Worm (Caenorhabditis elegans) whole organism, young adult: Measurements from ENCODE around the gene F59A7.12.

Experiments used
- Y53F4B.3 ChIP-seq: fragments of 200-800 bp; sonication (Bioruptor generic); IDR thresholded peaks from 2 replicates; pipeline ENCODE4 v1.3.6; 2022; ENCODE audit warnings: missing genetic modification reagents, missing genetic modification characterization, missing compliant biosample characterization
- lag-1 ChIP-seq: fragments of 200-800 bp; sonication (Bioruptor generic); IDR thresholded peaks from 2 replicates; pipeline ENCODE4 v1.3.6; 2022; ENCODE audit warnings: missing genetic modification reagents, missing genetic modification characterization, missing compliant biosample characterization
- lin-40 ChIP-seq: sonication (generic microtip); optimal IDR thresholded peaks from 2 replicates; lab custom pipeline; 2016; ENCODE audit warnings: missing genetic modification characterization, mild to moderate bottlenecking, missing compliant biosample characterization, missing genotype, missing genetic modification reagents
- nfyb-1 ChIP-seq: fragments of 200-800 bp; sonication (Bioruptor generic); IDR thresholded peaks from 2 replicates; pipeline ENCODE4 v1.3.6; 2022; ENCODE audit warnings: missing genetic modification reagents, missing genetic modification characterization, missing compliant biosample characterization
- pha-4 ChIP-seq: fragments of 150-350 bp; sonication (generic microtip); optimal IDR thresholded peaks from 2 replicates; lab custom pipeline; 2014; ENCODE audit warnings: missing biosample characterization, missing genetic modification reagents, missing genetic modification characterization
- tbp1 ChIP-seq: fragments of 200-800 bp; sonication (Bioruptor generic); optimal IDR thresholded peaks from 2 replicates; lab custom pipeline; 2018; ENCODE audit warnings: mild to moderate bottlenecking, missing genetic modification characterization, missing compliant biosample characterization
- unc-62 ChIP-seq: fragments of 150-350 bp; optimal IDR thresholded peaks from 2 replicates; lab custom pipeline; 2014; ENCODE audit warnings: missing biosample characterization, missing genetic modification reagents, missing genetic modification characterization
- xnd-1 ChIP-seq: sonication (generic microtip); optimal IDR thresholded peaks from 2 replicates; lab custom pipeline; 2016; ENCODE audit warnings: missing genotype, missing genetic modification reagents, missing genetic modification characterization, missing compliant biosample characterization

ce11 chrV:2050136-2050535 is 20.2 kb downstream of the F59A7.12 start, which contains the start of gene comt-4:
- TF ChIP-seq unc-62 (no peak), nfyb-1 (GFP tag; lab: Robert Waterston, UW) (no peak), tbp1 (GFP tag; lab: Kevin White, UChicago) (no peak), Y53F4B.3 (GFP tag; lab: Robert Waterston, UW) (no peak), lin-40 (tag; lab: Kevin White, UChicago) (no peak), pha-4 (tag; lab: Kevin White, UChicago) (no peak), lag-1 (GFP tag; lab: Robert Waterston, UW) (no peak), xnd-1 (tag; lab: Kevin White, UChicago) (no peak)
